Fruit fly (Drosophila melanogaster) whole organism, embryonic: ENCODE results near the gene CG32462.

ENCODE experiments used
- Abd-B ChIP-seq: fragments of 200-800 bp; sonication (Bioruptor generic); optimal IDR thresholded peaks from 2 replicates; lab custom pipeline; 2018; ENCODE audit warnings: missing biosample characterization, mild to moderate bottlenecking, missing genetic modification characterization, moderate library complexity
- CG1024 ChIP-seq: fragments of 200-800 bp; sonication (Bioruptor generic); IDR thresholded peaks from 2 replicates; pipeline ENCODE4 v1.3.6; 2022; ENCODE audit warnings: missing biosample characterization, missing genetic modification characterization
- CG11093 ChIP-seq: fragments of 200-800 bp; sonication (Bioruptor generic); IDR thresholded peaks from 3 replicates; pipeline ENCODE4 v1.3.6; 2022; ENCODE audit warnings: missing biosample characterization, missing genetic modification characterization
- CG15073 ChIP-seq: fragments of 200-800 bp; sonication (Bioruptor generic); optimal IDR thresholded peaks from 2 replicates; lab custom pipeline; 2016; ENCODE audit warnings: missing biosample characterization, missing genetic modification characterization
- CG15696 ChIP-seq: fragments of 200-800 bp; sonication (Bioruptor generic); optimal IDR thresholded peaks from 2 replicates; lab custom pipeline; 2019; ENCODE audit warnings: missing biosample characterization, mild to moderate bottlenecking, missing genetic modification characterization, moderate library complexity
- CG16779 ChIP-seq: fragments of 200-800 bp; sonication (Bioruptor generic); IDR thresholded peaks from 2 replicates; pipeline ENCODE4 v1.3.6; 2022; ENCODE audit warnings: missing biosample characterization, missing genetic modification characterization
- CG16815 ChIP-seq: fragments of 200-800 bp; sonication (Bioruptor generic); optimal IDR thresholded peaks from 3 replicates; lab custom pipeline; 2017; ENCODE audit warnings: missing biosample characterization, mild to moderate bottlenecking, missing genetic modification characterization
- CG17802 ChIP-seq: fragments of 200-800 bp; sonication (Bioruptor generic); optimal IDR thresholded peaks from 2 replicates; lab custom pipeline; 2018; ENCODE audit warnings: missing biosample characterization, mild to moderate bottlenecking, missing genetic modification characterization, moderate library complexity
- CG17829 ChIP-seq: fragments of 200-800 bp; optimal IDR thresholded peaks from 2 replicates; lab custom pipeline; 2019; ENCODE audit warnings: missing biosample characterization, mild to moderate bottlenecking, missing genetic modification characterization, moderate library complexity
- CG2120 ChIP-seq: fragments of 200-800 bp; sonication (Bioruptor generic); optimal IDR thresholded peaks from 3 replicates; lab custom pipeline; 2016; ENCODE audit warnings: missing biosample characterization, missing genetic modification characterization
- CG3995 ChIP-seq: fragments of 200-800 bp; sonication (Bioruptor generic); optimal IDR thresholded peaks from 3 replicates; lab custom pipeline; 2016; ENCODE audit warnings: missing biosample characterization, missing genetic modification characterization
- CG42726 ChIP-seq: fragments of 200-800 bp; sonication (Bioruptor generic); IDR thresholded peaks from 2 replicates; pipeline ENCODE4 v1.3.6; 2022; ENCODE audit warnings: missing biosample characterization, missing genetic modification characterization; ENCODE audit not compliant: partially characterized antibody
- CG4707 ChIP-seq: fragments of 200-800 bp; sonication (Bioruptor generic); optimal IDR thresholded peaks from 2 replicates; lab custom pipeline; 2018; ENCODE audit warnings: missing biosample characterization, mild to moderate bottlenecking, missing genetic modification characterization, moderate library complexity
- CG4854 ChIP-seq: fragments of 200-800 bp; sonication (Bioruptor generic); optimal IDR thresholded peaks from 2 replicates; lab custom pipeline; 2016; ENCODE audit warnings: missing biosample characterization, missing genetic modification characterization, inconsistent platforms
- CG7745 ChIP-seq: fragments of 200-800 bp; sonication (Bioruptor generic); optimal IDR thresholded peaks from 2 replicates; lab custom pipeline; 2018; ENCODE audit warnings: missing biosample characterization, mild to moderate bottlenecking, missing genetic modification characterization, moderate library complexity
- CG8281 ChIP-seq: fragments of 200-800 bp; sonication (Bioruptor generic); optimal IDR thresholded peaks from 2 replicates; lab custom pipeline; 2018; ENCODE audit warnings: missing biosample characterization, mild to moderate bottlenecking, missing genetic modification characterization, moderate library complexity
- CG8290 ChIP-seq, 3 experiments: fragments of 200-800 bp; sonication (Bioruptor generic); optimal IDR thresholded peaks; 2 replicates each; lab custom pipeline; 2016 to 2019; ENCODE audit warnings: missing biosample characterization in 3 of 3, missing genetic modification characterization in 3 of 3, mild to moderate bottlenecking in 2 of 3, moderate library complexity in 1 of 3
- CG8944 ChIP-seq: fragments of 200-800 bp; sonication (Bioruptor generic); optimal IDR thresholded peaks from 3 replicates; lab custom pipeline; 2016; ENCODE audit warnings: missing biosample characterization, missing genetic modification characterization
- CG9437 ChIP-seq: fragments of 200-800 bp; sonication (Bioruptor generic); optimal IDR thresholded peaks from 2 replicates; lab custom pipeline; 2018; ENCODE audit warnings: missing biosample characterization, mild to moderate bottlenecking, missing genetic modification characterization
- CG9817 ChIP-seq: fragments of 200-800 bp; sonication (Bioruptor generic); optimal IDR thresholded peaks from 2 replicates; lab custom pipeline; 2018; ENCODE audit warnings: missing biosample characterization, mild to moderate bottlenecking, missing genetic modification characterization, moderate library complexity
- CG9932 ChIP-seq: fragments of 200-800 bp; sonication (Bioruptor generic); IDR thresholded peaks from 2 replicates; pipeline ENCODE4 v1.3.6; 2022; ENCODE audit warnings: missing biosample characterization, missing genetic modification characterization
- D19A ChIP-seq: fragments of 200-800 bp; optimal IDR thresholded peaks from 3 replicates; lab custom pipeline; 2019; ENCODE audit warnings: missing biosample characterization, mild to moderate bottlenecking, missing genetic modification characterization, moderate library complexity
- Dbx ChIP-seq: fragments of 200-800 bp; sonication (Bioruptor generic); IDR thresholded peaks from 3 replicates; pipeline ENCODE4 v1.3.6; 2022; ENCODE audit warnings: missing biosample characterization, missing genetic modification characterization
- HmgD ChIP-seq: fragments of 200-800 bp; sonication (Bioruptor generic); optimal IDR thresholded peaks from 3 replicates; lab custom pipeline; 2016; ENCODE audit warnings: missing biosample characterization, missing genetic modification characterization
- HmgZ ChIP-seq: fragments of 200-800 bp; sonication (Bioruptor generic); optimal IDR thresholded peaks from 2 replicates; lab custom pipeline; 2018; ENCODE audit warnings: missing biosample characterization, mild to moderate bottlenecking, missing genetic modification characterization
- Hmx ChIP-seq: fragments of 200-800 bp; sonication (Bioruptor generic); optimal IDR thresholded peaks from 2 replicates; lab custom pipeline; 2016; ENCODE audit warnings: missing biosample characterization, missing genetic modification characterization
- Hr3 ChIP-seq: fragments of 200-800 bp; sonication (Bioruptor generic); optimal IDR thresholded peaks from 3 replicates; lab custom pipeline; 2016; ENCODE audit warnings: missing biosample characterization, missing genetic modification characterization
- Lpt ChIP-seq: fragments of >200 bp; optimal IDR thresholded peaks from 2 replicates; lab custom pipeline; 2018; ENCODE audit warnings: missing biosample characterization, missing genetic modification characterization
- MBD-R2 ChIP-seq: fragments of 200-800 bp; sonication (Bioruptor generic); IDR thresholded peaks from 2 replicates; pipeline ENCODE4 v1.3.6; 2022; ENCODE audit warnings: missing biosample characterization, missing genetic modification characterization
- Oli ChIP-seq: fragments of 200-800 bp; sonication (Bioruptor generic); optimal IDR thresholded peaks from 2 replicates; lab custom pipeline; 2018; ENCODE audit warnings: missing biosample characterization, mild to moderate bottlenecking, missing genetic modification characterization, moderate library complexity
- Ptx1 ChIP-seq: fragments of 200-800 bp; sonication (Bioruptor generic); IDR thresholded peaks from 2 replicates; pipeline ENCODE4 v1.3.6; 2022; ENCODE audit warnings: missing biosample characterization, missing genetic modification characterization
- Scr ChIP-seq: fragments of 200-800 bp; sonication (Bioruptor generic); IDR thresholded peaks from 2 replicates; pipeline ENCODE4 v1.3.6; 2022; ENCODE audit warnings: missing biosample characterization, missing genetic modification characterization; ENCODE audit not compliant: partially characterized antibody
- Taf1 ChIP-seq: fragments of 200-800 bp; sonication (Bioruptor generic); IDR thresholded peaks from 2 replicates; pipeline ENCODE4 v1.3.6; 2022; ENCODE audit warnings: missing biosample characterization, missing genetic modification characterization
- Tbp ChIP-seq: fragments of >200 bp; optimal IDR thresholded peaks from 2 replicates; lab custom pipeline; 2018; ENCODE audit warnings: missing biosample characterization, missing genetic modification characterization
- Xrp1 ChIP-seq: fragments of 200-800 bp; sonication (Bioruptor generic); IDR thresholded peaks from 2 replicates; pipeline ENCODE4 v1.3.6; 2022; ENCODE audit warnings: missing biosample characterization, missing genetic modification characterization
- ap ChIP-seq: fragments of 200-800 bp; sonication (Bioruptor generic); IDR thresholded peaks from 2 replicates; pipeline ENCODE4 v1.3.6; 2022; ENCODE audit warnings: missing biosample characterization, missing genetic modification characterization
- dm ChIP-seq: fragments of 200-800 bp; sonication (Bioruptor generic); optimal IDR thresholded peaks from 3 replicates; lab custom pipeline; 2016; ENCODE audit warnings: missing biosample characterization, missing genetic modification characterization
- fd3F ChIP-seq: fragments of 200-800 bp; sonication (Bioruptor generic); optimal IDR thresholded peaks from 2 replicates; lab custom pipeline; 2018; ENCODE audit warnings: missing biosample characterization, mild to moderate bottlenecking, missing genetic modification characterization, moderate library complexity
- gsb-n ChIP-seq: fragments of 200-800 bp; sonication (Bioruptor generic); optimal IDR thresholded peaks from 3 replicates; lab custom pipeline; 2018; ENCODE audit warnings: missing biosample characterization, mild to moderate bottlenecking, missing genetic modification characterization
- hbn ChIP-seq: fragments of 200-800 bp; sonication (Bioruptor generic); IDR thresholded peaks from 2 replicates; pipeline ENCODE4 v1.3.6; 2022; ENCODE audit warnings: missing biosample characterization, missing genetic modification characterization; ENCODE audit not compliant: partially characterized antibody
- inv ChIP-seq: fragments of 200-800 bp; sonication (Bioruptor generic); IDR thresholded peaks from 2 replicates; pipeline ENCODE4 v1.3.6; 2022; ENCODE audit warnings: missing biosample characterization, missing genetic modification characterization; ENCODE audit not compliant: partially characterized antibody
- kay ChIP-seq: fragments of 200-800 bp; sonication (Bioruptor generic); optimal IDR thresholded peaks from 2 replicates; lab custom pipeline; 2016; ENCODE audit warnings: missing biosample characterization, missing genetic modification characterization
- lab ChIP-seq: fragments of 200-800 bp; sonication (Bioruptor generic); optimal IDR thresholded peaks from 3 replicates; lab custom pipeline; 2017; ENCODE audit warnings: missing biosample characterization, missing genetic modification characterization, mild to moderate bottlenecking, moderate library complexity, missing genetic modification reagents
- lbe ChIP-seq: fragments of 200-800 bp; sonication (Bioruptor generic); optimal IDR thresholded peaks from 2 replicates; lab custom pipeline; 2016; ENCODE audit warnings: missing biosample characterization, mild to moderate bottlenecking, missing genetic modification characterization
- pros ChIP-seq: fragments of 200-800 bp; sonication (Bioruptor generic); optimal IDR thresholded peaks from 3 replicates; lab custom pipeline; 2019; ENCODE audit warnings: missing biosample characterization, mild to moderate bottlenecking, missing genetic modification characterization, moderate library complexity
- repo ChIP-seq: fragments of 200-800 bp; sonication (Bioruptor generic); optimal IDR thresholded peaks from 2 replicates; lab custom pipeline; 2016; ENCODE audit warnings: missing biosample characterization, missing genetic modification characterization
- stc ChIP-seq: fragments of 200-800 bp; sonication (Bioruptor generic); IDR thresholded peaks from 2 replicates; pipeline ENCODE4 v1.3.6; 2022; ENCODE audit warnings: missing biosample characterization, missing genetic modification characterization
- tio ChIP-seq: fragments of 200-800 bp; sonication (Bioruptor generic); optimal IDR thresholded peaks from 2 replicates; lab custom pipeline; 2017; ENCODE audit warnings: missing biosample characterization, missing genetic modification characterization, inconsistent platforms
- unpg ChIP-seq: fragments of 200-800 bp; sonication (Bioruptor generic); optimal IDR thresholded peaks from 3 replicates; lab custom pipeline; 2018; ENCODE audit warnings: missing biosample characterization, mild to moderate bottlenecking, missing genetic modification characterization, moderate library complexity
- vnd ChIP-seq: fragments of 200-800 bp; sonication (Bioruptor generic); IDR thresholded peaks from 3 replicates; pipeline ENCODE4 v1.3.6; 2022; ENCODE audit warnings: missing biosample characterization, missing genetic modification characterization; ENCODE audit not compliant: partially characterized antibody
- zfh1 ChIP-seq: fragments of 200-800 bp; sonication (Bioruptor generic); IDR thresholded peaks from 3 replicates; pipeline ENCODE4 v1.3.6; 2022; ENCODE audit warnings: missing biosample characterization, missing genetic modification characterization

The CG32462 gene

dm6 chr3L:22865061-22865418 is 11.7 kb upstream of the CG32462 start (continued):
- TF ChIP-seq CG9932 (GFP tag; lab: Robert Waterston, UW), result peak; percentile 70
- peak; percentile 47 for TF ChIP-seq Abd-B
- TF ChIP-seq Tbp, result no peak
- TF ChIP-seq Oli, result peak; percentile 84
- TF ChIP-seq MBD-R2, result no peak
- peak; percentile 51; the same call in 1 of the 3 replicates for TF ChIP-seq Dbx (GFP tag; lab: Robert Waterston, UW)
- TF ChIP-seq fd3F, result peak; percentile 67
- peak; percentile 23 for TF ChIP-seq CG15696 (tag; lab: Kevin White, UChicago)
- TF ChIP-seq CG17802 (tag; lab: Kevin White, UChicago), result no peak
- no peak for TF ChIP-seq CG8944
- TF ChIP-seq CG11093, result 0 out of 3 replicates have a peak, but pooled peaks have one; percentile 34
- TF ChIP-seq tio (GFP tag; lab: Kevin White, UChicago), result peak; percentile 73
- TF ChIP-seq Taf1, result no peak
- TF ChIP-seq HmgD (GFP tag; lab: Kevin White, UChicago), result no peak
- TF ChIP-seq CG4854 (GFP tag; lab: Kevin White, UChicago), result peak; percentile 21
- peak; percentile 55 for TF ChIP-seq Hr3 (GFP tag; lab: Kevin White, UChicago)
- TF ChIP-seq CG7745 (tag; lab: Kevin White, UChicago), result no peak
- no peak for TF ChIP-seq CG8290 (GFP tag; optimal IDR thresholded peaks at IDR 0.05; lab: Kevin White, UChicago)
- no peak for TF ChIP-seq CG8290 (tag; optimal IDR thresholded peaks at IDR 0.05; lab: Kevin White, UChicago)
- peak; percentile 30 for TF ChIP-seq CG4707 (GFP tag; lab: Kevin White, UChicago)
- TF ChIP-seq Hmx (GFP tag; lab: Kevin White, UChicago), result no peak
- TF ChIP-seq CG15073 (GFP tag; lab: Kevin White, UChicago), result no peak
- TF ChIP-seq kay (GFP tag; lab: Kevin White, UChicago), result peak; percentile 71
- peak; percentile 67 for TF ChIP-seq CG9817 (tag; lab: Kevin White, UChicago)
- TF ChIP-seq dm (GFP tag; lab: Kevin White, UChicago), result no peak
- peak; percentile 69 for TF ChIP-seq Ptx1
- TF ChIP-seq Lpt, result no peak
- peak; percentile 64 for TF ChIP-seq CG2120 (GFP tag; lab: Kevin White, UChicago)
- TF ChIP-seq CG42726 (GFP tag; lab: Robert Waterston, UW), result no peak
- no peak for TF ChIP-seq CG8281 (tag; lab: Kevin White, UChicago)
- no peak for TF ChIP-seq pros
- peak; percentile 65 for TF ChIP-seq CG9437 (GFP tag; lab: Kevin White, UChicago)
- TF ChIP-seq ap, result peak; percentile 65
- TF ChIP-seq lab (GFP tag; lab: Kevin White, UChicago), result peak; percentile 58
- TF ChIP-seq lbe, result peak; percentile 79
- no peak for TF ChIP-seq hbn (GFP tag; lab: Robert Waterston, UW)
- peak; percentile 78 for TF ChIP-seq unpg
- peak; percentile 40 for TF ChIP-seq CG16815
- TF ChIP-seq stc (GFP tag; lab: Robert Waterston, UW), result peak; percentile 71
- TF ChIP-seq CG3995, result no peak
- peak; percentile 68 for TF ChIP-seq gsb-n (tag; lab: Kevin White, UChicago)
- TF ChIP-seq Scr (GFP tag; lab: Robert Waterston, UW), result no peak
- TF ChIP-seq HmgZ, result no peak
- TF ChIP-seq CG16779 (GFP tag; lab: Robert Waterston, UW), result no peak
- no peak for TF ChIP-seq vnd (GFP tag; lab: Robert Waterston, UW)
- TF ChIP-seq CG1024 (GFP tag; lab: Robert Waterston, UW), result no peak
- TF ChIP-seq CG17829 (tag; lab: Kevin White, UChicago), result peak; percentile 79
- peak; percentile 71 for TF ChIP-seq Xrp1
- TF ChIP-seq repo (GFP tag; lab: Kevin White, UChicago), result no peak
- TF ChIP-seq inv (GFP tag; lab: Robert Waterston, UW), result no peak
- TF ChIP-seq D19A (tag; lab: Kevin White, UChicago), result peak; percentile 67
- TF ChIP-seq zfh1, result peak; percentile 48; the same call in 1 of the 3 replicates
